Fruit fly (Drosophila melanogaster): ENCODE results near the gene nero.

Gene nero

dm6 chr3R:31709142-31709541 lies 38.2 kb downstream of the nero start (continued):
- TF ChIP-seq Taf1 (GFP tag; IDR thresholded peaks at IDR 0.05) (0 out of 2 replicates have a peak, but pooled peaks have one; percentile 29), NfI (GFP tag; optimal IDR thresholded peaks at IDR 0.05) (no peak), NK7.1 (GFP tag; optimal IDR thresholded peaks at IDR 0.05) (no peak), CG11504 (tag; optimal IDR thresholded peaks at IDR 0.05) (peak; percentile 55), dysf (GFP tag; IDR thresholded peaks at IDR 0.05) (peak; percentile 66), CG13296 (GFP tag; optimal IDR thresholded peaks at IDR 0.05) (peak; percentile 28), CG11723 (GFP tag; optimal IDR thresholded peaks at IDR 0.05) (no peak), CG6175 (GFP tag; IDR thresholded peaks at IDR 0.05) (peak; percentile 9; the same call in 1 of the 3 replicates), sob (GFP tag; IDR thresholded peaks at IDR 0.05) (peak; percentile 52; the same call in 1 of the 2 replicates), Sox102F (GFP tag; optimal IDR thresholded peaks at IDR 0.05) (peak; percentile 36), CG18599 (GFP tag; optimal IDR thresholded peaks at IDR 0.05) (peak; percentile 33), CG4360 (GFP tag; IDR thresholded peaks at IDR 0.05) (peak; percentile 75), gce (GFP tag; IDR thresholded peaks at IDR 0.05) (peak; percentile 42; the same call in 2 of the 3 replicates), Nf-YC (tag; optimal IDR thresholded peaks at IDR 0.05) (peak; percentile 18), toy (GFP tag; IDR thresholded peaks at IDR 0.05) (no peak), CG33557 (GFP tag; optimal IDR thresholded peaks at IDR 0.05) (no peak), knrl (GFP tag; IDR thresholded peaks at IDR 0.05; ENCODE audit: partially characterized antibody) (no peak), CG32532 (GFP tag; IDR thresholded peaks at IDR 0.05) (peak; percentile 50; the same call in 1 of the 2 replicates), al (GFP tag; IDR thresholded peaks at IDR 0.05) (no peak), CG13424 (tag; optimal IDR thresholded peaks at IDR 0.05) (peak; percentile 23), zf30C (GFP tag; optimal IDR thresholded peaks at IDR 0.05) (no peak), Hmx (GFP tag; optimal IDR thresholded peaks at IDR 0.05) (no peak), ssp (GFP tag; IDR thresholded peaks at IDR 0.05) (0 out of 2 replicates have a peak, but pooled peaks have one; percentile 6), CG15601 (tag; optimal IDR thresholded peaks at IDR 0.05) (peak; percentile 10), zfh1 (GFP tag; IDR thresholded peaks at IDR 0.05) (0 out of 3 replicates have a peak, but pooled peaks have one; percentile 17), fd96Cb (tag; optimal IDR thresholded peaks at IDR 0.05) (peak; percentile 9), B-H1 (GFP tag; IDR thresholded peaks at IDR 0.05) (peak; percentile 15; the same call in 1 of the 3 replicates), CG4854 (GFP tag; optimal IDR thresholded peaks at IDR 0.05) (no peak), p53 (GFP tag; optimal IDR thresholded peaks at IDR 0.05) (no peak), row (GFP tag; IDR thresholded peaks at IDR 0.05) (peak; percentile 33), lab (GFP tag; optimal IDR thresholded peaks at IDR 0.05) (peak; percentile 64), vvl (GFP tag; IDR thresholded peaks at IDR 0.05) (peak; percentile 59), CG12769 (tag; optimal IDR thresholded peaks at IDR 0.05) (no peak), HLH3B (GFP tag; IDR thresholded peaks at IDR 0.05) (0 out of 2 replicates have a peak, but pooled peaks have one; percentile 32), CG6689 (GFP tag; IDR thresholded peaks at IDR 0.05) (peak; percentile 38), CG15696 (tag; optimal IDR thresholded peaks at IDR 0.05) (no peak), crol (GFP tag; IDR thresholded peaks at IDR 0.05) (peak; percentile 72), CG17359 (tag; optimal IDR thresholded peaks at IDR 0.05) (peak; percentile 58), CG1603 (tag; optimal IDR thresholded peaks at IDR 0.05) (peak; percentile 42), CG4424 (GFP tag; optimal IDR thresholded peaks at IDR 0.05) (peak; percentile 43), CG17829 (tag; optimal IDR thresholded peaks at IDR 0.05) (no peak), Hr51 (GFP tag; optimal IDR thresholded peaks at IDR 0.05) (peak in 1 of 2 experiments; percentile 25), CG18476 (GFP tag; optimal IDR thresholded peaks at IDR 0.05) (no peak), grn (GFP tag; optimal IDR thresholded peaks at IDR 0.05) (no peak), H2.0 (GFP tag; IDR thresholded peaks at IDR 0.05) (0 out of 2 replicates have a peak, but pooled peaks have one; percentile 23), pan (optimal IDR thresholded peaks at IDR 0.05) (no peak), pan (GFP tag; optimal IDR thresholded peaks at IDR 0.05 in 1 of 2, IDR thresholded peaks at IDR 0.05 in 1 of 2) (peak in 1 of 2 experiments; percentile 48), bcd (GFP tag; optimal IDR thresholded peaks at IDR 0.05) (peak; percentile 31), CG14441 (GFP tag; IDR thresholded peaks at IDR 0.05) (peak; percentile 69), pum (GFP tag; optimal IDR thresholded peaks at IDR 0.05) (no peak), Dip3 (GFP tag; optimal IDR thresholded peaks at IDR 0.05) (no peak)
